Fruit fly (Drosophila melanogaster): Measurements from ENCODE around the gene ng4.

DNA sequence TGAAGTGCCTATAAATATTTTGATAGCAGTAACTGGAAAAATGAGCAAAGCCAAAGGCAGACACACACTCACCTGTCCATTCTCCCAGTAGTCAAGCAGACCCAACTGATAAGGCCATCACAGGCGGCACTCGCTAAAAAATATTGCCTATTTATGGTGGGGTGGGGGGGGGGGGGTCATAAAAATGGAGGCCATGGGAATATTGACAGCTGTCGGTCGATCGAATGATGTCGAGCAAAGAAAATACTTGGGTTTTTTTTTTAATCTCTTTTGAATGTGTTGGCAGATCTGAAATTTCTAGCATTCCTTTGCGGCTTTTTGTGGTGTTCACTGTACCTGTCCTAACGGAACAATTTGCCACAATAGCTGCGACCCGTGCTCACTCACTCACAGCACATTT is 29.5 kb upstream of the ng4 start:
- no peak for TF ChIP-seq br (GFP tag; optimal IDR thresholded peaks at IDR 0.05)
- no peak for TF ChIP-seq Jra (GFP tag; optimal IDR thresholded peaks at IDR 0.05)
- TF ChIP-seq lola (GFP tag; optimal IDR thresholded peaks at IDR 0.05), result no peak
- no peak for TF ChIP-seq Hr78 (GFP tag; optimal IDR thresholded peaks at IDR 0.05)
- no peak for TF ChIP-seq h (GFP tag; optimal IDR thresholded peaks at IDR 0.05)
- no peak for TF ChIP-seq Mio (GFP tag; optimal IDR thresholded peaks at IDR 0.05)
- TF ChIP-seq dsf (GFP tag; optimal IDR thresholded peaks at IDR 0.05; ENCODE audit: borderline replicate concordance), result no peak
- TF ChIP-seq Rel (GFP tag; optimal IDR thresholded peaks at IDR 0.05), result no peak
- TF ChIP-seq Rel (tag; optimal IDR thresholded peaks at IDR 0.05), result no peak
- TF ChIP-seq Dfd (GFP tag; optimal IDR thresholded peaks at IDR 0.05), result peak; percentile 87
